Worm (Caenorhabditis elegans): ENCODE measurements around the gene scl-5.

Gene scl-5

ce11 chrIV:13098652-13099051 is 34.8 kb downstream of the scl-5 start, which contains the start of the genes dli-1, tin-9.2 and exos-4.1 (continued):
- TF ChIP-seq egl-27 (tag; optimal IDR thresholded peaks at IDR 0.05), result no peak
- TF ChIP-seq crh-2 (tag; optimal IDR thresholded peaks at IDR 0.05), result peak; percentile 82
- TF ChIP-seq lin-13 (GFP tag; optimal IDR thresholded peaks at IDR 0.05), result peak; percentile 66
- TF ChIP-seq ZK546.5 (tag; optimal IDR thresholded peaks at IDR 0.05), result peak; percentile 19
- peak; percentile 89 for TF ChIP-seq unc-55 (GFP tag; optimal IDR thresholded peaks at IDR 0.05)
- TF ChIP-seq nhr-11 (tag; optimal IDR thresholded peaks at IDR 0.05), result no peak
- TF ChIP-seq ztf-11 (tag; optimal IDR thresholded peaks at IDR 0.05), result no peak
- no peak for TF ChIP-seq ztf-1 (GFP tag; conservative IDR thresholded peaks at IDR 0.05)
- TF ChIP-seq nhr-129 (tag; optimal IDR thresholded peaks at IDR 0.05), result peak; percentile 90
- TF ChIP-seq unc-39 (tag; optimal IDR thresholded peaks at IDR 0.05), result no peak
- no peak for TF ChIP-seq sem-4 (tag; optimal IDR thresholded peaks at IDR 0.05)
- TF ChIP-seq nhr-23 (tag; optimal IDR thresholded peaks at IDR 0.05), result no peak

DNA sequence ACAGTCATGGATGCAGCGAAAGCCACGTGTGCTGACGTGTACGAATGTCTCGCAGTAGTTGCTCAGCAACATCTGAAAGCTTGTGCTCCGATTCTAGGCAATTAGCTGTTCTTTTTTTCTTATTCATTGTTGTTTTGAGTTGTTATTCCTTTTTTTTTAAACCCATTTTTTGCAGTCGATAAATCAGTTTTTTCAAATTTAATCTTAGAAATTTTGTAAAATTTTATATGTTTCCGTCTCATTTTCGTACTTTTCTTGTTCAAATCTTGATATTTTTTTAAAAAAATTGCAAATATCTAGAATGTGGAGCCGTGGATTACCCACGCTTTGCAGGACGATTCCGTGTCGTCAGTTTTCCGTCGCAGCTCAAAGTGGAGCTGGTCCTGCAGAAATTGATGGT is 36.6 kb downstream of the scl-5 start, which contains the start of gene fask-1:
Gene fask-1, plus strand, starts transcription at position 301 of the 400 bp plus-strand sequence.
- TF ChIP-seq unc-62 (GFP tag; optimal IDR thresholded peaks at IDR 0.05) (no peak), sma-9 (GFP tag; optimal IDR thresholded peaks at IDR 0.05) (no peak), sma-9 (tag; optimal IDR thresholded peaks at IDR 0.05) (no peak), peb-1 (tag; optimal IDR thresholded peaks at IDR 0.05) (no peak), nhr-12 (tag; optimal IDR thresholded peaks at IDR 0.05) (no peak), sma-3 (GFP tag; optimal IDR thresholded peaks at IDR 0.05) (no peak), nhr-10 (tag; optimal IDR thresholded peaks at IDR 0.05) (no peak), R02D3.7 (tag; optimal IDR thresholded peaks at IDR 0.05) (no peak), blmp-1 (tag; optimal IDR thresholded peaks at IDR 0.05; ENCODE audit: insufficient read depth) (no peak), nhr-77 (tag; optimal IDR thresholded peaks at IDR 0.05) (no peak)

- TF ChIP-seq egl-27 (tag; optimal IDR thresholded peaks at IDR 0.05) (no peak), peb-1 (tag; optimal IDR thresholded peaks at IDR 0.05) (no peak), dmd-4 (tag; optimal IDR thresholded peaks at IDR 0.05) (no peak), blmp-1 (tag; optimal IDR thresholded peaks at IDR 0.05; ENCODE audit: insufficient read depth) (no peak), lsy-2 (tag; optimal IDR thresholded peaks at IDR 0.05) (no peak), R02D3.7 (tag; optimal IDR thresholded peaks at IDR 0.05) (no peak), nhr-77 (tag; optimal IDR thresholded peaks at IDR 0.05) (no peak), lin-39 (tag; optimal IDR thresholded peaks at IDR 0.05) (no peak), fos-1 (tag; optimal IDR thresholded peaks at IDR 0.05) (no peak), nhr-25 (tag; optimal IDR thresholded peaks at IDR 0.05) (no peak), ama-1 (optimal IDR thresholded peaks at IDR 0.05) (no peak), nhr-23 (tag; optimal IDR thresholded peaks at IDR 0.05) (no peak), lin-11 (tag; optimal IDR thresholded peaks at IDR 0.05) (no peak), Y55F3AM.14 (GFP tag; optimal IDR thresholded peaks at IDR 0.05) (no peak), unc-62 (GFP tag; optimal IDR thresholded peaks at IDR 0.05) (no peak), ZK546.5 (tag; optimal IDR thresholded peaks at IDR 0.05) (no peak), nhr-129 (tag; optimal IDR thresholded peaks at IDR 0.05) (no peak), alr-1 (tag; optimal IDR thresholded peaks at IDR 0.05) (no peak), sma-9 (GFP tag; optimal IDR thresholded peaks at IDR 0.05) (no peak), sma-9 (tag; optimal IDR thresholded peaks at IDR 0.05) (no peak)
These were observed 41.1 kb downstream of the scl-5 start, which contains the start of gene rde-11 for ce11 chrIV:13104900-13105299. rde-11 (plus strand) TSS chrIV:13105200.

ce11 chrIV:13107359-13107758 is 43.5 kb downstream of the scl-5 start, which contains the start of gene B0564.2:
B0564.2 (plus strand) TSS chrIV:13107659.
- no peak for TF ChIP-seq ztf-1 (GFP tag; conservative IDR thresholded peaks at IDR 0.05)
- no peak for TF ChIP-seq nhr-11 (tag; optimal IDR thresholded peaks at IDR 0.05)
- TF ChIP-seq lin-39 (tag; optimal IDR thresholded peaks at IDR 0.05), result no peak
- TF ChIP-seq C34F6.9 (tag; optimal IDR thresholded peaks at IDR 0.05), result no peak
- TF ChIP-seq nhr-237 (tag; optimal IDR thresholded peaks at IDR 0.05), result no peak

DNA sequence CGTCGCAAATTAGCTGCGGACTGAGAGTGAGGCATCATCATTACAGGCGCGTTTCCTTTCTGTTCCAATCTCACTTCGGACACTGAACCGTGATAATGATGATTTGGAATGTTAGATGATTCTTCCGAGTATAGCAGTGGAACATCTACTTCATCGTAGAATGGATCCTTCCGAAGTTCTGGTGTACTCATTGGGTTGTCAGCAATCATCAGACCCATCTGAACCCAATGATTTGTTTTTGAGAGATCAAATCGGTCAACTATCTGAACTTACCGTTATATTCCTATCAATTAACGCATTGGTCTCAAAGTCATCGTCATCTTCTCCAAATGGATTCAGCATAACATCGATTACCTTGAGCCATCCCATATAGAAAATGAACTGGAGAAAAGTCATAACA is 44.6 kb downstream of the scl-5 start:
- TF ChIP-seq nhr-12 (tag; optimal IDR thresholded peaks at IDR 0.05) (no peak), ceh-82 (tag; optimal IDR thresholded peaks at IDR 0.05) (no peak), ama-1 (optimal IDR thresholded peaks at IDR 0.05) (no peak), Y55F3AM.14 (GFP tag; optimal IDR thresholded peaks at IDR 0.05) (no peak), elt-3 (tag; optimal IDR thresholded peaks at IDR 0.05) (no peak), nhr-23 (tag; optimal IDR thresholded peaks at IDR 0.05) (no peak), nhr-21 (tag; optimal IDR thresholded peaks at IDR 0.05) (no peak), alr-1 (tag; optimal IDR thresholded peaks at IDR 0.05) (no peak), ztf-11 (tag; optimal IDR thresholded peaks at IDR 0.05) (no peak), nhr-11 (tag; optimal IDR thresholded peaks at IDR 0.05) (no peak), lin-11 (tag; optimal IDR thresholded peaks at IDR 0.05) (no peak), fos-1 (tag; optimal IDR thresholded peaks at IDR 0.05) (no peak), snpc-4 (tag; optimal IDR thresholded peaks at IDR 0.05) (no peak), gmeb-1 (tag; optimal IDR thresholded peaks at IDR 0.05) (no peak), peb-1 (tag; optimal IDR thresholded peaks at IDR 0.05) (no peak), blmp-1 (tag; optimal IDR thresholded peaks at IDR 0.05; ENCODE audit: insufficient read depth) (no peak), elt-1 (tag; optimal IDR thresholded peaks at IDR 0.05) (no peak)
